Worm (Caenorhabditis elegans): Measurements from ENCODE around the gene hcp-1.
"Not testable (repeated sequence)": the region's sequence is repeated elsewhere in the genome, so short reads cannot be mapped to it uniquely, and the experiment has no call there.

hcp-1 gene

DNA sequence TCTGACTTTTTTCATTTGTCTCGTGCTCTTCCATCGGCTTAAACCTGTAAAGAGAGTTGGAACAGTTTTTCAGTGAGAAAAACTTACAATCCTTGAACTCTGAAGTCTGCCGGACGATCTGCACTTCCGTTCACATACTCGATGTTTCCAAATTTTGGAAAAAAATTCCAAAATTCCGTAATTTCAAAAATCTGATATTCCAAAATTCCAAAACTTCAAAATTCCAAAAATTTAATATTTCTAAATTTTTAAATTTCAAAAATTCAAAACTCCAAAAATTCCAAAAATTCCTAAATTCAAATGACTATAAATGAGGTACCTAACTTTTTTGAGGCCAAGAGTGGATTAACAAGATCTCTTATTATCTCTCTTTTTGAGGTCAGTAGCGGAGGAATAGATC is 17.4 kb upstream of the hcp-1 start, which contains the start of gene EGAP9.4 (continued):
- TF ChIP-seq xnd-1 (tag; optimal IDR thresholded peaks at IDR 0.05) = no peak
- TF ChIP-seq ceh-79 (tag; optimal IDR thresholded peaks at IDR 0.05) = no peak

DNA sequence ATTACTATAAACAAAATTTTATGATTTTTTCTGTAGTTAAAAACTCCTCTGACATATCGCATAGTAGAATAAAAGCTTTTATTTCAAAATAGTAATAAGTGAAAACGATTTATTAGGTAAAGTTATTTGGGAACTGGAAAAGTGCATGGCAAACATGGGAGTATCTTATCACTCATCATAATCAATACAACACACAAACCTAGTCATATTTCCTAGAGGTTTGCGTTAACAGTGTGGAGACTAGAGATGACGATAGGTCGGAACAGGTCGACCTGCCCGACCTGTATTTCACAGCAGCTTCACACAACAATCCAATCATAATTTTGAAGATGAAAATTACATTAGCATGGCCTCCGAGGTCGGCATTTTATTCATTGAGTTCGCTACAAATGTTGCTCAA is 14.0 kb upstream of the hcp-1 start, which contains the start of gene EGAP9.3:
Gene EGAP9.3 (minus strand): TSS at position 131 of the 400 bp plus-strand sequence.
- TF ChIP-seq nhr-80 (tag; optimal IDR thresholded peaks at IDR 0.05) (peak; percentile 59), madf-6 (GFP tag; IDR thresholded peaks at IDR 0.05) (no peak)

ce11 chrV:6581762-6582161 is 12.2 kb upstream of the hcp-1 start, which contains the start of gene ZK1055.4:
Gene ZK1055.4 (plus strand): TSS chrV:6582062.
- not testable (repeated sequence) for TF ChIP-seq hrde-1 (tag; optimal IDR thresholded peaks at IDR 0.05; ENCODE audit: borderline replicate concordance); Y56A3A.18 (GFP tag; IDR thresholded peaks at IDR 0.05); madf-8 (GFP tag; conservative IDR thresholded peaks at IDR 0.05)

ce11 chrV:6590283-6590682 is 3.7 kb upstream of the hcp-1 start, which contains the start of gene ZK1055.2:
Gene ZK1055.2 (plus strand): TSS chrV:6590583.
- TF ChIP-seq lin-54 (GFP tag; optimal IDR thresholded peaks at IDR 0.05) = no peak
- no peak for TF ChIP-seq lsl-1 (GFP tag; optimal IDR thresholded peaks at IDR 0.05)
- TF ChIP-seq akir-1 (GFP tag; optimal IDR thresholded peaks at IDR 0.05) = no peak
- TF ChIP-seq pbrm-1 (GFP tag; IDR thresholded peaks at IDR 0.05) = no peak
- no peak for TF ChIP-seq Y67H2A.10 (GFP tag; conservative IDR thresholded peaks at IDR 0.05)
- no peak for TF ChIP-seq dox-1 (GFP tag; IDR thresholded peaks at IDR 0.05)
- TF ChIP-seq ztf-3 (GFP tag; optimal IDR thresholded peaks at IDR 0.05) = no peak
- no peak for TF ChIP-seq zfh-2 (GFP tag; conservative IDR thresholded peaks at IDR 0.05)
- TF ChIP-seq ekl-4 (GFP tag; IDR thresholded peaks at IDR 0.05) = no peak
- no peak for TF ChIP-seq ztf-6 (GFP tag; IDR thresholded peaks at IDR 0.05)
- no peak for TF ChIP-seq somi-1 (GFP tag; optimal IDR thresholded peaks at IDR 0.05)
- TF ChIP-seq Y95B8A.8 (GFP tag; IDR thresholded peaks at IDR 0.05) = no peak
- TF ChIP-seq gei-17 (GFP tag; optimal IDR thresholded peaks at IDR 0.05) = no peak
- no peak for TF ChIP-seq B0019.2 (GFP tag; conservative IDR thresholded peaks at IDR 0.05)

DNA sequence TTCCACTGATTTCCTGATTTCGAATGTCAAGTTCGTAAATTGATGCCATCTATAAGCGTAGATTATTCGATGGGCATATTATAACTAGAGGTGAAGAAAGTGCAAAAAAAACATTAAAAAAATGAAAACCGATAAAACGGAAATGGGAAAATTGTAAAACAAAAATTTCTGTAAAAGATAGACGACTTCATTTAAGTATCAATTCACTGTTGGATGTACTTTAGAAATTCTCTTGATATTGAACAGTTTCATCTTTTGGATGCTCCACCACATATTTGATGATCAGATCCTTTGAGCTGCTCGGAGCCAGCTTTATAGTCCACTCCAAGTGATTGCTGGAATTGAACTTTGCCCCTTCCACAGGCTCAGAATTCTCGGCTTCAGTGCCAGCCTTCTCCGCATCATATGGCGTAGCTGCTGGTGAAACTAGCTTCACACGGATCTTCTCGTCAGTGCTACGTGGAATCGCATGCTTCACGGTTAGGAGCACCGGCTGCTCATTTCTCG is 8.6 kb downstream of the hcp-1 start, which contains the start of gene ZK1055.6:
Gene ZK1055.6 (minus strand): TSS at position 51 of the 507 bp plus-strand sequence.
- TF ChIP-seq zfh-2 (GFP tag; conservative IDR thresholded peaks at IDR 0.05) (peak; percentile 40; the same call in 1 of the 2 replicates), hsf-1 (GFP tag; IDR thresholded peaks at IDR 0.05) (no peak)

DNA sequence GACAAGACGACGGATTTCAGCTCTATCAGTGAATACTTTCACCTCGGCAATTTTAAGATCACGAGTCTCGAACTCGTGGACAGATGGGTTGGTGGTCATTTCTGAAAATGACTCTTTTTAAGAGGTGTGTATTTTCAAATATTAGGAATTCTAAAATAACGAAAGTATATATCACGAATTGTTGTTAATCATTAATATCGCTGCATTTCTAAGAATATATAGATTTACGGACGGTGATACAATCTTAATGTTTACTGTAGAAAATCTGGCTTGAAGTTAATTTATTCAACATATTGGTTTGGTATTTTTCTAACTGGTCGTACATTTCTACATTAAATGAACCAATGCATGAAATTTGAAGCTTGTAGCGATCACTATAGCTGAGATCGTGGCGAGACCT is 11.3 kb downstream of the hcp-1 start, which contains the start of gene ZK1055.7:
Gene ZK1055.7 (minus strand): TSS at position 101 of the 400 bp plus-strand sequence.
- no peak for TF ChIP-seq akir-1 (GFP tag; optimal IDR thresholded peaks at IDR 0.05)
- no peak for TF ChIP-seq ztf-6 (GFP tag; IDR thresholded peaks at IDR 0.05)
- TF ChIP-seq bed-2 (GFP tag; IDR thresholded peaks at IDR 0.05) = no peak
- TF ChIP-seq sdz-38 (tag; optimal IDR thresholded peaks at IDR 0.05) = no peak

DNA sequence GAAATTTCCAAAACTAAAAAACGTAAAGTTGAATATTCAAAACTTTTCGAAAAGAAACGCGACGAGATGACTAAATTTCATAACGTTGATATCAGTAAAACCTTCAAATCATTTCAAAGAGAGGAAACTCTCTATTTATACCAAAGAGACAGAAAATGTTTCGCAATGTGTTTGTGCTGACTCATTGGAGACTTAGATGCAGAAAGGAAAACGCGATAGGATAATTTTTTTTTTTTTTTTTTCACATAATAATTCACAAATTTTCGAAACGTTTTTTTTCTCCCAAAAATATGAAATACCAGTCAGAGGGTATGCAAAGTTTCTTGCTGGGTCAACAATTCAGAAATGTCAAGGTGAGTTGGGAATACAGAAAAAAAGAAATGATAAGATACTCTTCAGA is 12.2 kb downstream of the hcp-1 start:
- no peak for TF ChIP-seq ets-4 (GFP tag; optimal IDR thresholded peaks at IDR 0.05)
- TF ChIP-seq cebp-2 (GFP tag; IDR thresholded peaks at IDR 0.05) = no peak
- no peak for TF ChIP-seq hlh-12 (tag; optimal IDR thresholded peaks at IDR 0.05)
- TF ChIP-seq hlh-26 (GFP tag; conservative IDR thresholded peaks at IDR 0.05) = no peak
- TF ChIP-seq tbp1 (GFP tag; optimal IDR thresholded peaks at IDR 0.05) = peak; percentile 25
- TF ChIP-seq chd-7 (tag; optimal IDR thresholded peaks at IDR 0.05) = no peak
- TF ChIP-seq attf-5 (GFP tag; optimal IDR thresholded peaks at IDR 0.05) = peak; percentile 51
- TF ChIP-seq ztf-25 (GFP tag; IDR thresholded peaks at IDR 0.05) = no peak
- no peak for TF ChIP-seq aptf-3 (GFP tag; IDR thresholded peaks at IDR 0.05)
- no peak for TF ChIP-seq let-607 (tag; optimal IDR thresholded peaks at IDR 0.05)
- TF ChIP-seq F57A8.1 (GFP tag; optimal IDR thresholded peaks at IDR 0.05) = no peak
- TF ChIP-seq dpff-1 (tag; optimal IDR thresholded peaks at IDR 0.05) = peak; percentile 56
- TF ChIP-seq nfya-2 (GFP tag; IDR thresholded peaks at IDR 0.05) = 0 out of 2 replicates have a peak, but pooled peaks have one; percentile 36
- no peak for TF ChIP-seq egl-18 (GFP tag; IDR thresholded peaks at IDR 0.05)
- TF ChIP-seq rcor-1 (GFP tag; IDR thresholded peaks at IDR 0.05) = no peak
